Worm (Caenorhabditis elegans) whole organism, early embryonic: ENCODE results near the gene T12G3.6.

ENCODE experiments used
- B0310.2 ChIP-seq: sonication (generic microtip); optimal IDR thresholded peaks from 2 replicates; lab custom pipeline; 2016; ENCODE audit warnings: mild to moderate bottlenecking, missing genetic modification characterization, missing compliant biosample characterization
- F13C5.2 ChIP-seq: sonication (generic microtip); optimal IDR thresholded peaks from 2 replicates; lab custom pipeline; 2017; ENCODE audit warnings: mild to moderate bottlenecking, missing genetic modification characterization, inconsistent platforms, missing compliant biosample characterization
- aly-1 ChIP-seq: sonication (generic microtip); optimal IDR thresholded peaks from 2 replicates; lab custom pipeline; 2016; ENCODE audit warnings: missing genetic modification characterization, missing compliant biosample characterization
- ama-1 ChIP-seq: fragments of 150-350 bp; optimal IDR thresholded peaks from 2 replicates; lab custom pipeline; 2014
- ceh-13 ChIP-seq: fragments of 200-800 bp; sonication (Bioruptor generic); optimal IDR thresholded peaks from 2 replicates; lab custom pipeline; 2018; ENCODE audit warnings: mild to moderate bottlenecking, missing genetic modification characterization, missing compliant biosample characterization
- ceh-36 ChIP-seq: sonication (generic microtip); optimal IDR thresholded peaks from 2 replicates; lab custom pipeline; 2016; ENCODE audit warnings: missing genetic modification characterization, inconsistent platforms, missing compliant biosample characterization
- ets-7 ChIP-seq: sonication (generic microtip); optimal IDR thresholded peaks from 2 replicates; lab custom pipeline; 2016; ENCODE audit warnings: missing genotype, missing genetic modification characterization, missing compliant biosample characterization
- flt-1 ChIP-seq: fragments of 200-800 bp; sonication (Bioruptor generic); IDR thresholded peaks from 2 replicates; pipeline ENCODE4 v1.3.6; 2022; ENCODE audit warnings: missing genetic modification characterization, missing compliant biosample characterization
- hmbx-1 ChIP-seq: sonication (generic microtip); optimal IDR thresholded peaks from 2 replicates; lab custom pipeline; 2016; ENCODE audit warnings: mild to moderate bottlenecking, missing genetic modification characterization, missing compliant biosample characterization
- hmg-4 ChIP-seq: fragments of 200-800 bp; sonication (Bioruptor generic); optimal IDR thresholded peaks from 2 replicates; lab custom pipeline; 2018; ENCODE audit warnings: mild to moderate bottlenecking, missing genetic modification characterization, missing compliant biosample characterization
- hnd-1 ChIP-seq: sonication (generic microtip); optimal IDR thresholded peaks from 2 replicates; lab custom pipeline; 2016; ENCODE audit warnings: missing genetic modification characterization, missing compliant biosample characterization
- pes-1 ChIP-seq: fragments of 200-800 bp; sonication (Bioruptor generic); IDR thresholded peaks from 2 replicates; pipeline ENCODE4 v1.3.6; 2022; ENCODE audit warnings: missing genetic modification reagents, missing genetic modification characterization, missing compliant biosample characterization
- scrt-1 ChIP-seq: fragments of 200-800 bp; sonication (Bioruptor generic); IDR thresholded peaks from 2 replicates; pipeline ENCODE4 v1.3.6; 2022; ENCODE audit warnings: missing genetic modification characterization, missing compliant biosample characterization
- sea-1 ChIP-seq: fragments of 200-800 bp; sonication (Bioruptor generic); conservative IDR thresholded peaks from 2 replicates; pipeline ENCODE4 v1.3.6; 2022; ENCODE audit warnings: missing genetic modification characterization, missing compliant biosample characterization
- tbx-11 ChIP-seq: fragments of 200-800 bp; sonication (Bioruptor generic); IDR thresholded peaks from 2 replicates; pipeline ENCODE4 v1.3.6; 2022; ENCODE audit warnings: missing genetic modification characterization, missing compliant biosample characterization
- tbx-37 ChIP-seq: fragments of 200-800 bp; sonication (Bioruptor generic); conservative IDR thresholded peaks from 2 replicates; pipeline ENCODE4 v1.3.6; 2022; ENCODE audit warnings: missing genetic modification reagents, missing genetic modification characterization, missing compliant biosample characterization
- tra-4 ChIP-seq: sonication (generic microtip); optimal IDR thresholded peaks from 2 replicates; lab custom pipeline; 2017; ENCODE audit warnings: missing genetic modification characterization, missing compliant biosample characterization

The T12G3.6 gene

DNA sequence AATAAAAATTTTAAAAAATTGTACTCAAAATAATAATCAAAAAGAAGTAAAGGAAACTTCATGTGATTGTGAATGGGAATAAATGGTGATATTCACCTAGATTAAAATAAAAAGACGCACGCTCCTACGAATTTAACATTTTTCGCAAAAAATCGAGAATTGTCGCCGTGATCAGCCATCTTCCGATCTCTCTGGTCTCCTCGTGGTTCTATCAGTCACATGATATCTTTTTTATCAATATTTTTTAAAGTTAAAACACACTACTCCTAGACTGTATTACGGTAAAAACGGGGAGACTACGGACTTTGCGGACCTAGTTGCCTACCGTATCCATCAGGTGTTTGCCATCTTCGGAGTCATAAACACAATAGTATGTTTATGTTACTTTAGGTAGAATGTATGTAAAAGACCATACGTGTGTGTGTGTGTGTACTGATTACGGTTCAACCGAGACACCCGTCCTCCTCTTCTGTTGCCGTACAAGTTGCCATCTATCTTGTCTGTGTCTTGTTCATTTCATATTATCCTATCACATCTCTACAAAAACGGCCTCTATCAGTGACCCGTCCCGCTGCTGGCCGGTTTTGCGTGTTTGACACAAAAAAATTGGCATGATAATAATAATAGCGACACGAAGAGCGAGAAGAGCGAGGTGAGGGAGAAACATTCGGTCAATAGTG, 15.6 kb upstream of the T12G3.6 start, which contains the start of gene T12G3.2:
Gene T12G3.2 (minus strand): TSS at position 444 of the 680 bp plus-strand sequence.
- no peak for TF ChIP-seq hmbx-1 (tag; lab: Kevin White, UChicago)
- TF ChIP-seq ets-7 (tag; lab: Kevin White, UChicago): no peak
- TF ChIP-seq tbx-37 (GFP tag; lab: Robert Waterston, UW): no peak

DNA sequence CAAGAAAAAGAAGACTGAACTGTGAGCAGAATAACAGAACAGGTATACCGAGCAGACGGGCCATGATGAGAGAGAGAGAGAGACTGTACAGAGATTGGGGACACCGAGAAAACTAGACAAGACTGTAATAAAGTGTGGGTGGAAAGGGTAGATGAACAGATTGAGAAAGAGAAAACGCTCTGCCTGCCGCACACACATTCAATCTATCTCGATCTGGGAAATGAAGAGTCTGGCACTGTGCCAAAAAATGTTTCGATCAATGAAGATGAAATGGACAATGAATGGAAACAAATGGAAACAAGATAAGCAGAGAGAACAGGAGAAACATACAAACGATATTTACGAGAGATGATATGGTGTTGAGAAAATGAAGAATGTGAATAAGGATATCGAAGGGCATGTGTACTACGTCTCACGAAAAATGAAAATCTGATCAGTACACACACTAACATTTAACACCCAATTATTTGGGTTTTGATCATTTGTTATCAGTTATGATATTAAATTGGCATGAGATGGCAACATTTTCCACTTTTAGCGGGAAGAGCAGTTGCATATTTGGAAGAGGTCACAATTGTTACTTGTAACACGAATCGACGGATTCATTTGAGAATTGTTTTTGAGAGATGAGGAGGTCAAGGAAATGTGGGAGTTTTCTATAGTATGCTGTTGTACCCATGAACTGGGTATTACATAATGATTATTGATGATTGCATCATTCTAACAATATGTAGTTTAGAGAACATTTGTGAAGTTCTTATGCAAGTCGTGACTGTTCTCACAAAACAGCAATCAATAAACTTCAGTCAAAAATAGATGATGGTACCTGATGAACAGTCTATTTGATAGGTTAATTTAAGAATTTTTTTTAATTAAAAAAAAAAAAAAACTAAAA, 14.0 kb upstream of the T12G3.6 start:
- no peak for TF ChIP-seq hmg-4 (GFP tag; lab: Kevin White, UChicago)
- TF ChIP-seq pes-1 (GFP tag; lab: Robert Waterston, UW): no peak
- no peak for TF ChIP-seq hmbx-1 (tag; lab: Kevin White, UChicago)
- TF ChIP-seq flt-1 (GFP tag; lab: Robert Waterston, UW): no peak
- TF ChIP-seq ceh-13: no peak
- TF ChIP-seq sea-1: no peak
- TF ChIP-seq ceh-36: no peak
- TF ChIP-seq B0310.2: no peak
- no peak for TF ChIP-seq hnd-1 (tag; lab: Kevin White, UChicago)
- TF ChIP-seq ama-1: no peak
- TF ChIP-seq tbx-11 (GFP tag; lab: Robert Waterston, UW): no peak
- no peak for TF ChIP-seq tra-4

- TF ChIP-seq ceh-36: no peak
- no peak for TF ChIP-seq ets-7 (tag; lab: Kevin White, UChicago)
- no peak for TF ChIP-seq scrt-1
- no peak for TF ChIP-seq tbx-37 (GFP tag; lab: Robert Waterston, UW)
- TF ChIP-seq tbx-11 (GFP tag; lab: Robert Waterston, UW): no peak
- TF ChIP-seq hmg-4 (GFP tag; lab: Kevin White, UChicago): no peak
- no peak for TF ChIP-seq pes-1 (GFP tag; lab: Robert Waterston, UW)
- TF ChIP-seq flt-1 (GFP tag; lab: Robert Waterston, UW): no peak
- no peak for TF ChIP-seq hnd-1 (tag; lab: Kevin White, UChicago)
- TF ChIP-seq tra-4: no peak
- TF ChIP-seq ceh-13: no peak
- TF ChIP-seq ama-1: no peak
- no peak for TF ChIP-seq hmbx-1 (tag; lab: Kevin White, UChicago)
- no peak for TF ChIP-seq aly-1 (tag; lab: Kevin White, UChicago)
- no peak for TF ChIP-seq B0310.2
These were observed 12.0 kb upstream of the T12G3.6 start for ce11 chrIV:12043054-12043453.

- TF ChIP-seq hnd-1 (tag; lab: Kevin White, UChicago): no peak
- TF ChIP-seq ceh-36: no peak
- no peak for TF ChIP-seq tbx-37 (GFP tag; lab: Robert Waterston, UW)
- TF ChIP-seq aly-1 (tag; lab: Kevin White, UChicago): no peak
- TF ChIP-seq ama-1: no peak
- no peak for TF ChIP-seq hmbx-1 (tag; lab: Kevin White, UChicago)
- TF ChIP-seq pes-1 (GFP tag; lab: Robert Waterston, UW): no peak
- TF ChIP-seq B0310.2: no peak
- no peak for TF ChIP-seq hmg-4 (GFP tag; lab: Kevin White, UChicago)
- TF ChIP-seq flt-1 (GFP tag; lab: Robert Waterston, UW): no peak
- TF ChIP-seq F13C5.2 (tag; lab: Kevin White, UChicago): no peak
- TF ChIP-seq scrt-1: no peak
- no peak for TF ChIP-seq ets-7 (tag; lab: Kevin White, UChicago)
- no peak for TF ChIP-seq ceh-13
- TF ChIP-seq sea-1: no peak
These were observed 9.4 kb upstream of the T12G3.6 start for ce11 chrIV:12040431-12040830.

DNA sequence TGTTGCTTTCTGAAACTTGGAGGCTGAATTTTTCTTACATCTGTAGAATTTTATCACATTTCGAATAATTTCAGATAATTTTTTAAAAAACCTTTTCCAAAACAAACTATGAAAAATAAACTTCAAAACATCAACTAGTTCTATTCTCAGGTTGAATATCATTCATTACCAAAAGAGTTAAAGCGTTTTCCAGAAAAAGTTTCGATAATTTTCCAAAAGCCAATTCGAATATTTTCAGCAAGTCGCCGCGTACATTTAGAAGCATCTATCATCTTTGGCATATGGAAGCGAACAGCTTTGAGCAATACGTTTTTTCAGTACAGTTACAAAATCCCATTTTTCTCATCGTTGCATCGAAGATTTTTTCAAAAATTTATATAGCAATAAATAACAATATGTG, 5.9 kb upstream of the T12G3.6 start:
- no peak for TF ChIP-seq scrt-1
- no peak for TF ChIP-seq hnd-1 (tag; lab: Kevin White, UChicago)
- no peak for TF ChIP-seq ama-1
- no peak for TF ChIP-seq hmg-4 (GFP tag; lab: Kevin White, UChicago)
- TF ChIP-seq tbx-11 (GFP tag; lab: Robert Waterston, UW): no peak
- no peak for TF ChIP-seq ceh-13
- no peak for TF ChIP-seq hmbx-1 (tag; lab: Kevin White, UChicago)
- TF ChIP-seq B0310.2: no peak
- no peak for TF ChIP-seq tra-4
- no peak for TF ChIP-seq ets-7 (tag; lab: Kevin White, UChicago)
- no peak for TF ChIP-seq tbx-37 (GFP tag; lab: Robert Waterston, UW)
- no peak for TF ChIP-seq pes-1 (GFP tag; lab: Robert Waterston, UW)
- TF ChIP-seq aly-1 (tag; lab: Kevin White, UChicago): no peak
- no peak for TF ChIP-seq F13C5.2 (tag; lab: Kevin White, UChicago)

DNA sequence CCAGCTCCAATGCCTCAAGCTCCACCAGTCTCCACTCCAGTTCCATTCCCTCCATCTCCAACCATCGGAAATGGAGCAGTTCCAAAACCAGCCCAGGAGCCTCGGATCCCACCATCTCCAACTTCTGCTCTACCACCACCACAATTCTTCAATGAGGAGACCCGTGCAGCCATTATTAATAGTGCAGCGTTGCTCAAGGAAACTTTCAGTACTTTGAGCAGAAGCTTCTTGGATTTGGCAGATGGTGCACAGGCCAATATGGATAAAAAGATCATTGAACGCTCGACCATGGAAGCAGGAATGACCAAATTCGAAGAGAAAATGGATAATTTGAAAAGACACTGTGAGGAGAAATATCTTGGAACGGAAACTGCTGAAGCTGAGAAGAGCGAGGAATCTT, 4.4 kb upstream of the T12G3.6 start:
- no peak for TF ChIP-seq ceh-13
- no peak for TF ChIP-seq tbx-11 (GFP tag; lab: Robert Waterston, UW)
- TF ChIP-seq tra-4: no peak
- TF ChIP-seq ets-7 (tag; lab: Kevin White, UChicago): no peak
- TF ChIP-seq sea-1: no peak
- no peak for TF ChIP-seq hmbx-1 (tag; lab: Kevin White, UChicago)
- TF ChIP-seq hnd-1 (tag; lab: Kevin White, UChicago): no peak
- no peak for TF ChIP-seq flt-1 (GFP tag; lab: Robert Waterston, UW)
- TF ChIP-seq aly-1 (tag; lab: Kevin White, UChicago): no peak
- TF ChIP-seq F13C5.2 (tag; lab: Kevin White, UChicago): no peak
- TF ChIP-seq scrt-1: no peak
- no peak for TF ChIP-seq ama-1

DNA sequence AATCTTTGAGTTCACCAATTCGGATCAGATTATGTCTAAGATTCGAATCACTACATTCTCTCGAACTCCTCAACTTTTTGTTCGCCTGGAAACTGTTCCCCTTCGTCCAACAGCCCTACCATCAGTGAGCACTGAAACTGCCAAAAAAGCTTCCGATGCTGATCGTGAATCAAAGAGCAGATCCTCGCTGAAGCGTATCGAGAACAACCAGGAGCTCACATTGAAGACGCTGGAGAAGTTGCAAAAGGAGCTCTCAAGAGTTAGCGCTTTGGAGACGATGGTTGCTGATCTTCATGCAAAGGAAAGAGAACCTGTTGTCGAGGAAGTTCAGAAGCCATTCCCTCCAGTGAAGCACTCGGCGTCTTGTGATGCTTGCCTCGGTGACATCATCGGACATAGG, 3.7 kb upstream of the T12G3.6 start:
- TF ChIP-seq ets-7 (tag; lab: Kevin White, UChicago): no peak
- no peak for TF ChIP-seq F13C5.2 (tag; lab: Kevin White, UChicago)
- no peak for TF ChIP-seq tbx-37 (GFP tag; lab: Robert Waterston, UW)
- TF ChIP-seq sea-1: no peak
- no peak for TF ChIP-seq ceh-13
